Worm (Caenorhabditis elegans) whole organism, L4/young adult: ENCODE results near the gene nlp-80.

Experiments
- W03F9.2 ChIP-seq: fragments of 150-350 bp; optimal IDR thresholded peaks from 2 replicates; lab custom pipeline; 2014; ENCODE audit warnings: missing biosample characterization, missing genetic modification characterization
- dao-5 ChIP-seq: sonication (generic microtip); optimal IDR thresholded peaks from 2 replicates; lab custom pipeline; 2016; ENCODE audit warnings: missing genotype, missing genetic modification characterization, moderate library complexity, missing compliant biosample characterization
- him-1 ChIP-seq: sonication (generic microtip); optimal IDR thresholded peaks from 2 replicates; lab custom pipeline; 2016; ENCODE audit warnings: missing genotype, missing genetic modification reagents, missing genetic modification characterization, missing compliant biosample characterization

DNA sequence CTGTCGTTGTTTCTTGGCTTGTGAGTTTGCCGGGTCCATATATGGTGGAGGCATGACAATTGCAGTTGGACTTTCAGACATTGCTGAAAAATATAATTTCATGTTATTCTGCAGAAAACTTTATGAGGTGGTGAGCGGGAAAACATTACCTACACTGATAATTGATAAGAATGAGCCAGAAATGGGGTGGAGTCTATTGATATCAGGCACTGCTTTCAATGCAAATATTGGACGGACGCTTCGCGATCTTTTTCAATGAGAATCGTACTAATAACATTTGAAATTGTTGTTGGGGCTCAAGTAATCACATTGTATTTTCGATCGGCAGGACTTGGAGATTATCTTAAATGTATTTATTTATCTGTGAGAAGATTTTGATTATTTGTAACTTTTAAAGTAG, 6.2 kb downstream of the nlp-80 start, which contains the start of gene T04C12.1:
- TF ChIP-seq W03F9.2 (no peak), him-1 (tag; lab: Kevin White, UChicago) (no peak), dao-5 (tag; lab: Kevin White, UChicago) (no peak)
